Worm (Caenorhabditis elegans) whole organism, late embryonic: ENCODE measurements around the gene srx-2.

Experiments used
- K09A11.1 ChIP-seq: sonication (generic microtip); optimal IDR thresholded peaks from 2 replicates; lab custom pipeline; 2017; ENCODE audit warnings: antibody characterized with exemption, mild to moderate bottlenecking, missing genetic modification characterization, missing compliant biosample characterization; ENCODE audit not compliant: insufficient read depth
- ahr-1 ChIP-seq: sonication (generic microtip); optimal IDR thresholded peaks from 2 replicates; lab custom pipeline; 2016; ENCODE audit warnings: missing genetic modification characterization, missing compliant biosample characterization
- ama-1 ChIP-seq: fragments of 150-350 bp; optimal IDR thresholded peaks from 2 replicates; lab custom pipeline; 2014
- ceh-18 ChIP-seq: sonication (generic microtip); optimal IDR thresholded peaks from 2 replicates; lab custom pipeline; 2016; ENCODE audit warnings: missing genetic modification characterization, missing compliant biosample characterization
- ceh-22 ChIP-seq: sonication (generic microtip); optimal IDR thresholded peaks from 2 replicates; lab custom pipeline; 2017; ENCODE audit warnings: missing biosample characterization, missing genetic modification characterization
- ceh-24 ChIP-seq: sonication (generic microtip); optimal IDR thresholded peaks from 2 replicates; lab custom pipeline; 2016; ENCODE audit warnings: mild to moderate bottlenecking, missing genetic modification characterization, missing compliant biosample characterization
- ceh-30 ChIP-seq: fragments of 150-350 bp; optimal IDR thresholded peaks from 2 replicates; lab custom pipeline; 2014; ENCODE audit warnings: missing biosample characterization, missing genetic modification characterization
- ceh-45 ChIP-seq: fragments of 200-800 bp; sonication (Bioruptor generic); IDR thresholded peaks from 2 replicates; pipeline ENCODE4 v1.3.6; 2022; ENCODE audit warnings: missing genetic modification reagents, missing genetic modification characterization, missing compliant biosample characterization
- ceh-48 ChIP-seq: sonication (generic microtip); optimal IDR thresholded peaks from 2 replicates; lab custom pipeline; 2016; ENCODE audit warnings: missing genetic modification characterization, inconsistent platforms, missing compliant biosample characterization
- ceh-6 ChIP-seq: fragments of 200-800 bp; sonication (Bioruptor generic); optimal IDR thresholded peaks from 2 replicates; lab custom pipeline; 2018; ENCODE audit warnings: mild to moderate bottlenecking, missing genetic modification characterization, missing compliant biosample characterization
- che-1 ChIP-seq: sonication (generic microtip); optimal IDR thresholded peaks from 2 replicates; lab custom pipeline; 2016; ENCODE audit warnings: mild to moderate bottlenecking, missing genetic modification characterization, missing compliant biosample characterization
- dmd-4 ChIP-seq: sonication (generic microtip); optimal IDR thresholded peaks from 2 replicates; lab custom pipeline; 2016; ENCODE audit warnings: borderline replicate concordance, missing genetic modification characterization, missing compliant biosample characterization
- ets-4 ChIP-seq: sonication (generic microtip); optimal IDR thresholded peaks from 2 replicates; lab custom pipeline; 2016; ENCODE audit warnings: missing genetic modification characterization, missing compliant biosample characterization
- eyg-1 ChIP-seq: sonication (generic microtip); optimal IDR thresholded peaks from 2 replicates; lab custom pipeline; 2016; ENCODE audit warnings: missing genotype, missing genetic modification characterization, missing compliant biosample characterization
- fkh-10 ChIP-seq: fragments of 150-350 bp; optimal IDR thresholded peaks from 2 replicates; lab custom pipeline; 2014; ENCODE audit warnings: missing biosample characterization, missing genetic modification reagents, missing genetic modification characterization
- fkh-6 ChIP-seq: sonication (generic microtip); optimal IDR thresholded peaks from 2 replicates; lab custom pipeline; 2016; ENCODE audit warnings: missing genetic modification characterization, missing compliant biosample characterization
- hlh-13 ChIP-seq: fragments of 200-800 bp; sonication (Bioruptor generic); optimal IDR thresholded peaks from 2 replicates; lab custom pipeline; 2018; ENCODE audit warnings: mild to moderate bottlenecking, missing genetic modification characterization, missing compliant biosample characterization
- hlh-6 ChIP-seq: sonication (generic microtip); optimal IDR thresholded peaks from 2 replicates; lab custom pipeline; 2016; ENCODE audit warnings: missing genotype, missing genetic modification characterization, missing compliant biosample characterization
- hlh-8 ChIP-seq: sonication (generic microtip); optimal IDR thresholded peaks from 2 replicates; lab custom pipeline; 2016; ENCODE audit warnings: missing genotype, missing genetic modification characterization, missing compliant biosample characterization
- lin-11 ChIP-seq: fragments of 200-800 bp; sonication (Bioruptor generic); optimal IDR thresholded peaks from 2 replicates; lab custom pipeline; 2018; ENCODE audit warnings: mild to moderate bottlenecking, missing genetic modification characterization, missing compliant biosample characterization
- madf-2 ChIP-seq: sonication (generic microtip); optimal IDR thresholded peaks from 2 replicates; lab custom pipeline; 2017; ENCODE audit warnings: missing genetic modification characterization, missing compliant biosample characterization
- mec-3 ChIP-seq: sonication (generic microtip); optimal IDR thresholded peaks from 2 replicates; lab custom pipeline; 2016; ENCODE audit warnings: borderline replicate concordance, missing genetic modification characterization, missing compliant biosample characterization
- nfya-1 ChIP-seq: sonication (generic microtip); optimal IDR thresholded peaks from 2 replicates; lab custom pipeline; 2017; ENCODE audit warnings: missing genetic modification characterization, mild to moderate bottlenecking, missing compliant biosample characterization, antibody characterized with exemption, moderate library complexity
- nhr-11 ChIP-seq: fragments of 150-350 bp; optimal IDR thresholded peaks from 2 replicates; lab custom pipeline; 2014; ENCODE audit warnings: missing biosample characterization, missing genetic modification characterization
- nhr-232 ChIP-seq: sonication (generic microtip); optimal IDR thresholded peaks from 2 replicates; lab custom pipeline; 2016; ENCODE audit warnings: missing genetic modification characterization, missing compliant biosample characterization
- pax-1 ChIP-seq: fragments of 150-350 bp; optimal IDR thresholded peaks from 2 replicates; lab custom pipeline; 2014; ENCODE audit warnings: missing biosample characterization, missing genetic modification characterization
- ref-2 ChIP-seq: sonication (generic microtip); optimal IDR thresholded peaks from 2 replicates; lab custom pipeline; 2016; ENCODE audit warnings: missing genetic modification characterization, missing compliant biosample characterization
- rnt-1 ChIP-seq: sonication (generic microtip); optimal IDR thresholded peaks from 2 replicates; lab custom pipeline; 2016; ENCODE audit warnings: missing genetic modification characterization, missing compliant biosample characterization
- sdc-2 ChIP-seq: sonication (generic microtip); optimal IDR thresholded peaks from 2 replicates; lab custom pipeline; 2016; ENCODE audit warnings: missing genotype, missing genetic modification characterization, missing compliant biosample characterization
- sox-4 ChIP-seq: sonication (generic microtip); optimal IDR thresholded peaks from 2 replicates; lab custom pipeline; 2017; ENCODE audit warnings: mild to moderate bottlenecking, missing genetic modification characterization, inconsistent platforms, missing compliant biosample characterization
- tbx-2 ChIP-seq: sonication (generic microtip); optimal IDR thresholded peaks from 2 replicates; lab custom pipeline; 2016; ENCODE audit warnings: missing genetic modification characterization, missing compliant biosample characterization
- unc-3 ChIP-seq, 2 experiments: fragments of 200-800 bp in 1 of 2; sonication (Bioruptor generic) in 1 of 2; sonication (generic microtip) in 1 of 2; conservative IDR thresholded peaks in 1 of 2; optimal IDR thresholded peaks in 1 of 2; 2 replicates each; pipeline versions ENCODE4 v1.3.6 to Lab custom; 2016 to 2022; ENCODE audit warnings: missing compliant biosample characterization in 2 of 2, missing genetic modification characterization in 2 of 2, missing genetic modification reagents in 1 of 2
- unc-42 ChIP-seq: sonication (generic microtip); optimal IDR thresholded peaks from 2 replicates; lab custom pipeline; 2016; ENCODE audit warnings: missing genotype, missing genetic modification characterization, missing compliant biosample characterization
- unc-86 ChIP-seq: sonication (generic microtip); optimal IDR thresholded peaks from 2 replicates; lab custom pipeline; 2016; ENCODE audit warnings: missing genetic modification characterization, missing compliant biosample characterization
- zip-5 ChIP-seq: sonication (generic microtip); optimal IDR thresholded peaks from 2 replicates; lab custom pipeline; 2016; ENCODE audit warnings: missing genetic modification characterization, missing compliant biosample characterization
- ztf-16 ChIP-seq: sonication (generic microtip); optimal IDR thresholded peaks from 2 replicates; lab custom pipeline; 2017; ENCODE audit warnings: missing genetic modification characterization, missing compliant biosample characterization

The srx-2 gene

ce11 chrV:9035685-9036084 lies 26.4 kb downstream of the srx-2 start, which contains the start of gene srsx-34:
Gene srsx-34, plus strand, starts transcription at chrV:9035985.
- no peak for TF ChIP-seq ceh-22
- no peak for TF ChIP-seq tbx-2 (tag; lab: Kevin White, UChicago)
- no peak for TF ChIP-seq ceh-30 (tag; lab: Kevin White, UChicago)
- TF ChIP-seq hlh-6 (tag; lab: Kevin White, UChicago) = no peak
- no peak for TF ChIP-seq che-1 (tag; lab: Kevin White, UChicago)
- TF ChIP-seq zip-5 (tag; lab: Kevin White, UChicago) = no peak
- TF ChIP-seq dmd-4 (tag; lab: Kevin White, UChicago) = no peak
- TF ChIP-seq nhr-232 (tag; lab: Kevin White, UChicago) = no peak
- no peak for TF ChIP-seq ama-1 (lab: Kevin White, UChicago)
- TF ChIP-seq madf-2 (tag; lab: Kevin White, UChicago) = no peak

- no peak for TF ChIP-seq rnt-1 (tag; lab: Kevin White, UChicago)
- no peak for TF ChIP-seq hlh-8 (tag; lab: Kevin White, UChicago)
- TF ChIP-seq nhr-11 = no peak
- TF ChIP-seq K09A11.1 = no peak
- no peak for TF ChIP-seq pax-1
- TF ChIP-seq mec-3 (tag; lab: Kevin White, UChicago) = no peak
- TF ChIP-seq sdc-2 (tag; lab: Kevin White, UChicago) = no peak
- no peak for TF ChIP-seq hlh-6 (tag; lab: Kevin White, UChicago)
- no peak for TF ChIP-seq ceh-6
- TF ChIP-seq ceh-18 (tag; lab: Kevin White, UChicago) = no peak
Measured at ce11 chrV:9041030-9041429, 31.8 kb downstream of the srx-2 start, which contains the start of gene cyp-33B1. Gene cyp-33B1, plus strand, starts transcription at chrV:9041330.

ce11 chrV:9044871-9045270 lies 35.6 kb downstream of the srx-2 start, which contains the start of gene nhr-30:
Gene nhr-30, plus strand, starts transcription at chrV:9045171.
- no peak for TF ChIP-seq ceh-45 (GFP tag; lab: Robert Waterston, UW)
- TF ChIP-seq K09A11.1 = no peak
- no peak for TF ChIP-seq ztf-16 (tag; lab: Kevin White, UChicago)
- TF ChIP-seq ets-4 = no peak
- no peak for TF ChIP-seq ahr-1 (tag; lab: Kevin White, UChicago)
- no peak for TF ChIP-seq eyg-1
- TF ChIP-seq ceh-18 (tag; lab: Kevin White, UChicago) = no peak
- no peak for TF ChIP-seq unc-3 (GFP tag; conservative IDR thresholded peaks at IDR 0.05; lab: Robert Waterston, UW)
- no peak for TF ChIP-seq unc-3 (tag; optimal IDR thresholded peaks at IDR 0.05; lab: Kevin White, UChicago)

DNA sequence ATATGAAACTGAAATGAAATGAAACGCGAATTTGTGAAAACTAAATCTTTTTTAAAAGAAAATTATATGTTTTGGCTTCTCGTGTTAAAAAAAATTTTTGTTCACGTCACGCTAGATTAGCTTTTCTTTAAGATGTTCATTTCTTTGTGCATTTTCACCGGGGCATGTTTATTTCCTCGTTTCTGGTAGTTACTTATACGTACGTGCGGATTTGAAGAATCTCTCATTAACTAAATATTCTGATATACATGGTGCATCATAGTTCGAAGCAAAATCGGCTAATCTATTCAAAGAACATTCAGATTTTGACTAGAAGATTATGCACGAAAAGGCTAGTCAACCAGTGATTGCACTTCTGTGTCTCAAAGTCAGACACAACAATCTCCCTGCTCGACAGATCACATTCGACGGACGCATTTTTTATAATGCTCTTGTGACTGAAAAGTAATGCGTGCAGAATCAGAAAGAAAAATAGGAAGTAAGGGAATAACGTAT lies 38.3 kb downstream of the srx-2 start, which contains the start of gene C25E10.17:
Gene C25E10.17, minus strand, starts transcription at position 51 of the 495 bp plus-strand sequence.
- no peak for TF ChIP-seq unc-42 (tag; lab: Kevin White, UChicago)
- TF ChIP-seq unc-86 (tag; lab: Kevin White, UChicago) = no peak
- TF ChIP-seq hlh-6 (tag; lab: Kevin White, UChicago) = no peak
- no peak for TF ChIP-seq ceh-48 (tag; lab: Kevin White, UChicago)
- no peak for TF ChIP-seq nfya-1 (tag; lab: Kevin White, UChicago)
- TF ChIP-seq lin-11 (tag; lab: Kevin White, UChicago) = no peak
- TF ChIP-seq che-1 (tag; lab: Kevin White, UChicago) = no peak
- no peak for TF ChIP-seq ceh-22
- TF ChIP-seq ceh-24 = no peak
- TF ChIP-seq ref-2 (tag; lab: Kevin White, UChicago) = no peak
- no peak for TF ChIP-seq eyg-1

- no peak for TF ChIP-seq ceh-30 (tag; lab: Kevin White, UChicago)
- no peak for TF ChIP-seq fkh-10
- TF ChIP-seq ceh-45 (GFP tag; lab: Robert Waterston, UW) = no peak
- TF ChIP-seq lin-11 (tag; lab: Kevin White, UChicago) = no peak
- no peak for TF ChIP-seq unc-3 (GFP tag; conservative IDR thresholded peaks at IDR 0.05; lab: Robert Waterston, UW)
- no peak for TF ChIP-seq unc-3 (tag; optimal IDR thresholded peaks at IDR 0.05; lab: Kevin White, UChicago)
- no peak for TF ChIP-seq sox-4 (tag; lab: Kevin White, UChicago)
- no peak for TF ChIP-seq fkh-6
- no peak for TF ChIP-seq hlh-13 (GFP tag; lab: Kevin White, UChicago)
- no peak for TF ChIP-seq unc-42 (tag; lab: Kevin White, UChicago)
- TF ChIP-seq ceh-6 = no peak
Measured at ce11 chrV:9049271-9049670, 40.0 kb downstream of the srx-2 start.
